Worm (Caenorhabditis elegans): Measurements from ENCODE around the gene unc-17.

- TF ChIP-seq ref-1 (GFP tag; conservative IDR thresholded peaks at IDR 0.05): no peak
- no peak for TF ChIP-seq flt-1 (GFP tag; IDR thresholded peaks at IDR 0.05)
- TF ChIP-seq tab-1 (GFP tag; IDR thresholded peaks at IDR 0.05): no peak
- no peak for TF ChIP-seq cog-1 (tag; optimal IDR thresholded peaks at IDR 0.05)
Measured at ce11 chrIV:3599126-3599525, 25.4 kb downstream of the unc-17 start, which contains the start of gene Y37E11B.6.
